Fruit fly (Drosophila melanogaster) whole organism, embryonic: ENCODE results near the gene spn-B.

ENCODE experiments used
- CG11085 ChIP-seq: fragments of 200-800 bp; sonication (Bioruptor generic); IDR thresholded peaks from 2 replicates; pipeline ENCODE4 v1.3.6; 2022; ENCODE audit warnings: missing biosample characterization, missing genetic modification characterization
- CG18764 ChIP-seq: fragments of 200-800 bp; sonication (Bioruptor generic); optimal IDR thresholded peaks from 3 replicates; lab custom pipeline; 2016; ENCODE audit warnings: missing biosample characterization, missing genetic modification characterization
- CG5245 ChIP-seq: fragments of 200-800 bp; sonication (Bioruptor generic); optimal IDR thresholded peaks from 3 replicates; lab custom pipeline; 2016; ENCODE audit warnings: missing biosample characterization, missing genetic modification characterization
- CG8478 ChIP-seq: fragments of >200 bp; optimal IDR thresholded peaks from 2 replicates; lab custom pipeline; 2018
- Fer3 ChIP-seq: fragments of 200-800 bp; sonication (Bioruptor generic); optimal IDR thresholded peaks from 2 replicates; lab custom pipeline; 2018; ENCODE audit warnings: missing biosample characterization, mild to moderate bottlenecking, missing genetic modification characterization, moderate library complexity
- en ChIP-seq: fragments of 200-800 bp; sonication (Bioruptor generic); optimal IDR thresholded peaks from 2 replicates; lab custom pipeline; 2016; ENCODE audit warnings: missing biosample characterization, missing genetic modification characterization
- fd3F ChIP-seq: fragments of 200-800 bp; sonication (Bioruptor generic); optimal IDR thresholded peaks from 2 replicates; lab custom pipeline; 2018; ENCODE audit warnings: missing biosample characterization, mild to moderate bottlenecking, missing genetic modification characterization, moderate library complexity
- fru ChIP-seq: fragments of >200 bp; optimal IDR thresholded peaks from 2 replicates; lab custom pipeline; 2017
- pan ChIP-seq, 4 experiments: fragments of >200 bp in 3 of 4; fragments of 200-800 bp in 1 of 4; sonication (Bioruptor generic) in 1 of 4; optimal IDR thresholded peaks in 3 of 4; IDR thresholded peaks in 1 of 4; 2 replicates each; pipeline versions ENCODE4 v1.3.6 to Lab custom; 2017 to 2022; ENCODE audit warnings: missing biosample characterization in 2 of 4, missing genetic modification characterization in 2 of 4, mixed read lengths in 1 of 4
- zfh2 ChIP-seq: fragments of 200-800 bp; sonication (Bioruptor generic); optimal IDR thresholded peaks from 2 replicates; lab custom pipeline; 2016; ENCODE audit warnings: missing biosample characterization, missing genetic modification characterization

dm6 chr3R:14356619-14357018, 28.8 kb downstream of the spn-B start:
- TF ChIP-seq fd3F (no peak), pan (optimal IDR thresholded peaks at IDR 0.05; lab: Kevin White, UChicago) (no peak), pan (GFP tag; optimal IDR thresholded peaks at IDR 0.05 in 1 of 2, IDR thresholded peaks at IDR 0.05 in 1 of 2) (peak in 1 of 2 experiments; percentile 57), CG5245 (GFP tag; lab: Kevin White, UChicago) (no peak), CG8478 (lab: Kevin White, UChicago) (no peak), en (no peak), Fer3 (tag; lab: Kevin White, UChicago) (peak; percentile 19), CG11085 (GFP tag; lab: Robert Waterston, UW) (no peak; the same call in 1 of the 2 replicates), zfh2 (GFP tag; lab: Kevin White, UChicago) (peak; percentile 5), fru (lab: Kevin White, UChicago) (no peak), CG18764 (no peak)
